Fruit fly (Drosophila melanogaster): ENCODE data around the gene Apc.

Gene Apc

DNA sequence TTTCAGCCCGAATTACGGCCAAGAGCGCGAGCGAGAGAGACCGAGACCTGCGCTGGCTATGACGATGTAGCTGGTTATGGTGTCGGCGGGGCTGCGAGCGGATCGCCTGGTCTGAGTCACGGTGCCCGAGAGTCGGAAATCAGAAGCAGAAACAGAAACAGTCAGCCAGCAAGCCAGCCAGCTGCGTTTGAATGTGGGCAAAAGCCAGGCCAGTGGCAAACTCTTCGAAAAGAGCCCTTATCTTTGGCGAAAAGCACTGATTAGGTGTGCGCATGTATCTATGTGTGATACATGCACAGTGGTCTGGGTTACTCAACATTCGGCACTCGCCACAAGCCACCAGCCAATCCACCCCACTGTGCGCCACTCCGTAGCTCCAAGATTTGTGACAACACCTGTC is 13.4 kb downstream of the Apc start (continued):
- TF ChIP-seq peb (GFP tag; IDR thresholded peaks at IDR 0.05) (no peak), chinmo (GFP tag; IDR thresholded peaks at IDR 0.05; ENCODE audit: partially characterized antibody) (0 out of 4 replicates have a peak, but pooled peaks have one; percentile 53), CG12219 (GFP tag; optimal IDR thresholded peaks at IDR 0.05) (no peak), Chrac-16 (GFP tag; optimal IDR thresholded peaks at IDR 0.05) (no peak), HHEX (GFP tag; optimal IDR thresholded peaks at IDR 0.05) (peak; percentile 1), CG13624 (GFP tag; optimal IDR thresholded peaks at IDR 0.05) (no peak), CG10543 (GFP tag; optimal IDR thresholded peaks at IDR 0.05) (peak; percentile 75), schlank (tag; optimal IDR thresholded peaks at IDR 0.05) (no peak), ase (GFP tag; IDR thresholded peaks at IDR 0.05) (no peak), Jarid2 (GFP tag; optimal IDR thresholded peaks at IDR 0.05) (no peak), wek (GFP tag; optimal IDR thresholded peaks at IDR 0.05) (no peak), CG10267 (tag; optimal IDR thresholded peaks at IDR 0.05) (no peak), az2 (GFP tag; optimal IDR thresholded peaks at IDR 0.05) (no peak), dysf (GFP tag; IDR thresholded peaks at IDR 0.05) (peak; percentile 43; the same call in 1 of the 3 replicates), Awh (GFP tag; IDR thresholded peaks at IDR 0.05) (no peak), otp (GFP tag; IDR thresholded peaks at IDR 0.05) (no peak), HmgD (GFP tag; optimal IDR thresholded peaks at IDR 0.05) (peak; percentile 21), D19B (GFP tag; optimal IDR thresholded peaks at IDR 0.05) (no peak)

dm6 chr3R:28830746-28831145 is 13.8 kb downstream of the Apc start:
- TF ChIP-seq CG5245 (GFP tag; optimal IDR thresholded peaks at IDR 0.05) = no peak
- TF ChIP-seq CG12659 (GFP tag; optimal IDR thresholded peaks at IDR 0.05) = no peak
- TF ChIP-seq hkb (optimal IDR thresholded peaks at IDR 0.05) = no peak
- TF ChIP-seq hkb (GFP tag; IDR thresholded peaks at IDR 0.05) = 0 out of 2 replicates have a peak, but pooled peaks have one; percentile 27
- TF ChIP-seq aop (GFP tag; IDR thresholded peaks at IDR 0.05) = no peak
- no peak for TF ChIP-seq pum (GFP tag; optimal IDR thresholded peaks at IDR 0.05)
- TF ChIP-seq dimm (GFP tag; IDR thresholded peaks at IDR 0.05) = no peak
- TF ChIP-seq CG2678 (tag; optimal IDR thresholded peaks at IDR 0.05) = no peak
- no peak for TF ChIP-seq Dip3 (GFP tag; optimal IDR thresholded peaks at IDR 0.05)
- TF ChIP-seq CG12391 (tag; optimal IDR thresholded peaks at IDR 0.05) = peak; percentile 0
- no peak for TF ChIP-seq Pdp1 (GFP tag; optimal IDR thresholded peaks at IDR 0.05)
- peak; percentile 28 for TF ChIP-seq lbe (GFP tag; optimal IDR thresholded peaks at IDR 0.05)
- peak; percentile 27 for TF ChIP-seq CG2120 (GFP tag; optimal IDR thresholded peaks at IDR 0.05)
- no peak for TF ChIP-seq Nf-YA (GFP tag; IDR thresholded peaks at IDR 0.05)
- no peak for TF ChIP-seq CG17912 (GFP tag; optimal IDR thresholded peaks at IDR 0.05)
- no peak for TF ChIP-seq pnt (GFP tag; optimal IDR thresholded peaks at IDR 0.05)
- no peak for TF ChIP-seq CG5180 (GFP tag; optimal IDR thresholded peaks at IDR 0.05)
- TF ChIP-seq fru (optimal IDR thresholded peaks at IDR 0.05) = no peak
- TF ChIP-seq grn (GFP tag; optimal IDR thresholded peaks at IDR 0.05) = no peak
- TF ChIP-seq Hr78 (GFP tag; optimal IDR thresholded peaks at IDR 0.05) = no peak
- no peak for TF ChIP-seq Chrac-16 (GFP tag; optimal IDR thresholded peaks at IDR 0.05)
- no peak for TF ChIP-seq CG14014 (GFP tag; IDR thresholded peaks at IDR 0.05)
- TF ChIP-seq cad (GFP tag; optimal IDR thresholded peaks at IDR 0.05) = no peak
- no peak for TF ChIP-seq CG15696 (tag; optimal IDR thresholded peaks at IDR 0.05)
- peak; percentile 2 for TF ChIP-seq CG10147 (GFP tag; optimal IDR thresholded peaks at IDR 0.05)
- no peak for TF ChIP-seq otp (GFP tag; IDR thresholded peaks at IDR 0.05)
- peak; percentile 7 for TF ChIP-seq CoRest (tag; optimal IDR thresholded peaks at IDR 0.05)
- peak in 1 of 2 experiments; percentile 6 for TF ChIP-seq chif (GFP tag; optimal IDR thresholded peaks at IDR 0.05)
- TF ChIP-seq CG15269 (tag; optimal IDR thresholded peaks at IDR 0.05) = peak; percentile 3
- TF ChIP-seq Deaf1 (tag; optimal IDR thresholded peaks at IDR 0.05) = no peak
- no peak for TF ChIP-seq Hsf (GFP tag; optimal IDR thresholded peaks at IDR 0.05)
- no peak for TF ChIP-seq Asciz (GFP tag; optimal IDR thresholded peaks at IDR 0.05)
- TF ChIP-seq grau (tag; optimal IDR thresholded peaks at IDR 0.05) = peak; percentile 77
- TF ChIP-seq cwo (GFP tag; optimal IDR thresholded peaks at IDR 0.05) = no peak
- no peak for TF ChIP-seq CG12104 (GFP tag; optimal IDR thresholded peaks at IDR 0.05)
